Worm (Caenorhabditis elegans): Measurements from ENCODE around the gene C04H5.1.

Gene C04H5.1

DNA sequence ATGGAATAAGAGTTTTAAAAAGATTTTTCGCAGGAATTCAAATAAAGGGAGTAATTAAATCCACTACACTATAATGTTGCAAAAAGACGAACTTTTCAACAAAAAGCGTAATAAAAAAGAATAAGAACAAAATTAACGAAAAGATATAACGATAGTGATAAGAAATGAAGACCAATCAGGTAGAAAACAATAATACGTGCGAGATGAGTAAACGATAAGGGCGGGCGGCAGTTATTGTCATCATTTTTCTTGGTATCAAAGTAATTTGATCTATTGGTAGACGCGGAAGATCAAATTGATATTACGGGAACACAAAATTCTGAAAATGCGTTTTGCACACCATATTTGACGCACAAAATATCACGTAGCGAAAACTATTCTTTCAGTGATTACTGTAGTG lies 39.6 kb upstream of the C04H5.1 start:
- TF ChIP-seq aly-2 (tag; optimal IDR thresholded peaks at IDR 0.05) (no peak), nhr-237 (tag; optimal IDR thresholded peaks at IDR 0.05) (no peak), nfya-1 (tag; optimal IDR thresholded peaks at IDR 0.05; ENCODE audit: insufficient read depth) (no peak), skn-1 (tag; optimal IDR thresholded peaks at IDR 0.05) (peak; percentile 53), nhr-43 (tag; optimal IDR thresholded peaks at IDR 0.05; ENCODE audit: poor library complexity, severe bottlenecking) (no peak), ztf-11 (tag; optimal IDR thresholded peaks at IDR 0.05) (no peak), mml-1 (tag; optimal IDR thresholded peaks at IDR 0.05) (no peak), sea-2 (GFP tag; optimal IDR thresholded peaks at IDR 0.05) (no peak), hmg-11 (tag; optimal IDR thresholded peaks at IDR 0.05) (no peak), ceh-9 (tag; optimal IDR thresholded peaks at IDR 0.05) (no peak), elt-3 (tag; optimal IDR thresholded peaks at IDR 0.05) (peak in 1 of 3 experiments; percentile 17), nhr-25 (tag; optimal IDR thresholded peaks at IDR 0.05) (no peak), fkh-2 (tag; optimal IDR thresholded peaks at IDR 0.05) (no peak), jun-1 (tag; optimal IDR thresholded peaks at IDR 0.05) (no peak), elt-2 (tag; optimal IDR thresholded peaks at IDR 0.05) (peak; percentile 65), pqm-1 (tag; optimal IDR thresholded peaks at IDR 0.05) (peak; percentile 59), ZK546.5 (tag; optimal IDR thresholded peaks at IDR 0.05) (no peak)

DNA sequence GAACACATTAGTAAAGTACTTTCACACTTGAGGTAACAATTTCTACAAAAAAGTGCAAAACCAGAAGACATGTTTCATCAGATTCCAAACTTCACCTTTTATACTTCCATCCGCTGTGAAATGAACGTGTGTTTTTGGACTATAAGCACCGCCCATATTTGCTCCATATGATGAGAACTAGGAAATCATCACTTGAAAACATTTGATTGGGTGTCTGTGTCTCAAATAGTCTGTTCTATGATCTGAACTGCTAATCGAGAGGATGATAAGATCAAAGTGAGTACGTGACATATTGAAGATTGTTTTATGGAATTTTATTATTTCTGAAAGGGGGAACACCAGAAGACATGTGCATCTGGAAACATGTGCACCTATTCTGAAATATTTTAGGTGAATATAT lies 38.8 kb upstream of the C04H5.1 start:
- TF ChIP-seq nhr-43 (tag; optimal IDR thresholded peaks at IDR 0.05; ENCODE audit: poor library complexity, severe bottlenecking) (peak; percentile 77), pqm-1 (tag; optimal IDR thresholded peaks at IDR 0.05) (peak; percentile 79), lsy-12 (tag; optimal IDR thresholded peaks at IDR 0.05) (no peak), elt-2 (tag; optimal IDR thresholded peaks at IDR 0.05) (peak; percentile 31)

- TF ChIP-seq egl-27 (tag; optimal IDR thresholded peaks at IDR 0.05), result peak; percentile 77
- peak; percentile 56 for TF ChIP-seq jun-1 (tag; optimal IDR thresholded peaks at IDR 0.05)
- TF ChIP-seq nhr-25 (tag; optimal IDR thresholded peaks at IDR 0.05), result peak; percentile 88
- peak; percentile 88 for TF ChIP-seq hmg-11 (tag; optimal IDR thresholded peaks at IDR 0.05)
- no peak for TF ChIP-seq sea-2 (GFP tag; optimal IDR thresholded peaks at IDR 0.05)
- TF ChIP-seq nfya-1 (tag; optimal IDR thresholded peaks at IDR 0.05; ENCODE audit: insufficient read depth), result peak; percentile 72
- no peak for TF ChIP-seq nhr-67 (tag; optimal IDR thresholded peaks at IDR 0.05)
- TF ChIP-seq pha-4 (tag; optimal IDR thresholded peaks at IDR 0.05), result peak; percentile 87
- peak; percentile 84 for TF ChIP-seq nhr-77 (tag; optimal IDR thresholded peaks at IDR 0.05)
- TF ChIP-seq nhr-43 (tag; optimal IDR thresholded peaks at IDR 0.05; ENCODE audit: poor library complexity, severe bottlenecking), result peak; percentile 90
- peak; percentile 66 for TF ChIP-seq ama-1 (optimal IDR thresholded peaks at IDR 0.05)
- TF ChIP-seq pqm-1 (tag; optimal IDR thresholded peaks at IDR 0.05), result peak; percentile 46
- TF ChIP-seq ceh-9 (tag; optimal IDR thresholded peaks at IDR 0.05), result no peak
- peak; percentile 76 for TF ChIP-seq tbx-2 (tag; optimal IDR thresholded peaks at IDR 0.05)
- no peak for TF ChIP-seq daf-12 (tag; optimal IDR thresholded peaks at IDR 0.05)
- TF ChIP-seq fkh-2 (tag; optimal IDR thresholded peaks at IDR 0.05), result no peak
- TF ChIP-seq ztf-4 (tag; optimal IDR thresholded peaks at IDR 0.05), result no peak
- no peak for TF ChIP-seq nhr-11 (tag; optimal IDR thresholded peaks at IDR 0.05)
- TF ChIP-seq ceh-28 (tag; optimal IDR thresholded peaks at IDR 0.05), result peak; percentile 9
- TF ChIP-seq egl-5 (tag; optimal IDR thresholded peaks at IDR 0.05), result no peak
- no peak for TF ChIP-seq ceh-16 (tag; optimal IDR thresholded peaks at IDR 0.05)
- TF ChIP-seq nhr-12 (tag; optimal IDR thresholded peaks at IDR 0.05), result no peak
- TF ChIP-seq lin-15B (tag; optimal IDR thresholded peaks at IDR 0.05), result peak; percentile 9
- TF ChIP-seq fos-1 (tag; optimal IDR thresholded peaks at IDR 0.05), result peak; percentile 23
- no peak for TF ChIP-seq mdl-1 (tag; optimal IDR thresholded peaks at IDR 0.05)
- TF ChIP-seq unc-62 (GFP tag; optimal IDR thresholded peaks at IDR 0.05), result peak; percentile 44
- no peak for TF ChIP-seq nhr-76 (tag; optimal IDR thresholded peaks at IDR 0.05)
- TF ChIP-seq elt-2 (tag; optimal IDR thresholded peaks at IDR 0.05), result peak; percentile 64
- no peak for TF ChIP-seq fkh-10 (GFP tag; optimal IDR thresholded peaks at IDR 0.05)
- TF ChIP-seq ceh-82 (tag; optimal IDR thresholded peaks at IDR 0.05), result no peak
- TF ChIP-seq zag-1 (tag; optimal IDR thresholded peaks at IDR 0.05), result no peak
- no peak for TF ChIP-seq nhr-237 (tag; optimal IDR thresholded peaks at IDR 0.05)
- peak; percentile 17 for TF ChIP-seq elt-1 (tag; optimal IDR thresholded peaks at IDR 0.05)
- TF ChIP-seq R02D3.7 (tag; optimal IDR thresholded peaks at IDR 0.05), result peak; percentile 44
- no peak for TF ChIP-seq mml-1 (tag; optimal IDR thresholded peaks at IDR 0.05)
- peak; percentile 84 for TF ChIP-seq snpc-4 (tag; optimal IDR thresholded peaks at IDR 0.05)
- TF ChIP-seq ZK546.5 (tag; optimal IDR thresholded peaks at IDR 0.05), result no peak
- peak; percentile 86 for TF ChIP-seq skn-1 (tag; optimal IDR thresholded peaks at IDR 0.05)
- no peak for TF ChIP-seq unc-39 (tag; optimal IDR thresholded peaks at IDR 0.05)
- peak; percentile 88 for TF ChIP-seq lin-39 (tag; optimal IDR thresholded peaks at IDR 0.05)
- TF ChIP-seq aly-2 (tag; optimal IDR thresholded peaks at IDR 0.05), result no peak
- no peak for TF ChIP-seq eor-1 (tag; optimal IDR thresholded peaks at IDR 0.05)
- peak in 1 of 3 experiments; percentile 55 for TF ChIP-seq elt-3 (tag; optimal IDR thresholded peaks at IDR 0.05)
- TF ChIP-seq nhr-28 (tag; optimal IDR thresholded peaks at IDR 0.05), result no peak
- peak; percentile 83 for TF ChIP-seq lsy-12 (tag; optimal IDR thresholded peaks at IDR 0.05)
- peak; percentile 34 for TF ChIP-seq ztf-11 (tag; optimal IDR thresholded peaks at IDR 0.05)
- TF ChIP-seq nhr-23 (tag; optimal IDR thresholded peaks at IDR 0.05), result peak; percentile 64
Observed at ce11 chrII:14496809-14497208, 37.3 kb upstream of the C04H5.1 start.
